Fruit fly (Drosophila melanogaster) whole organism, embryonic: ENCODE measurements around the gene CG10132.

ENCODE experiments used
- Aef1 ChIP-seq: fragments of 200-800 bp; sonication (Bioruptor generic); IDR thresholded peaks from 3 replicates; pipeline ENCODE4 v1.3.6; 2022; ENCODE audit warnings: missing biosample characterization, missing genetic modification characterization
- Bgb ChIP-seq: fragments of 200-800 bp; sonication (Bioruptor generic); IDR thresholded peaks from 2 replicates; pipeline ENCODE4 v1.3.6; 2022; ENCODE audit warnings: missing biosample characterization, missing genetic modification characterization; ENCODE audit not compliant: partially characterized antibody
- Bteb2 ChIP-seq: fragments of 200-800 bp; sonication (Bioruptor generic); optimal IDR thresholded peaks from 2 replicates; lab custom pipeline; 2016; ENCODE audit warnings: missing biosample characterization, missing genetic modification characterization
- CG10209 ChIP-seq: fragments of 200-800 bp; sonication (Bioruptor generic); optimal IDR thresholded peaks from 3 replicates; lab custom pipeline; 2017; ENCODE audit warnings: missing biosample characterization, mild to moderate bottlenecking, missing genetic modification characterization, missing genetic modification reagents
- CG10462 ChIP-seq: fragments of 200-800 bp; sonication (Bioruptor generic); optimal IDR thresholded peaks from 2 replicates; lab custom pipeline; 2016; ENCODE audit warnings: missing biosample characterization, missing genetic modification characterization
- CG10543 ChIP-seq: fragments of 200-800 bp; sonication (Bioruptor generic); optimal IDR thresholded peaks from 3 replicates; lab custom pipeline; 2017; ENCODE audit warnings: missing biosample characterization, mild to moderate bottlenecking, missing genetic modification characterization, moderate library complexity
- CG13287 ChIP-seq: fragments of 200-800 bp; sonication (Bioruptor generic); IDR thresholded peaks from 2 replicates; pipeline ENCODE4 v1.3.6; 2022; ENCODE audit warnings: missing biosample characterization, missing genetic modification characterization; ENCODE audit not compliant: partially characterized antibody
- CG13424 ChIP-seq: fragments of 200-800 bp; sonication (Bioruptor generic); optimal IDR thresholded peaks from 2 replicates; lab custom pipeline; 2019; ENCODE audit warnings: missing biosample characterization, mild to moderate bottlenecking, missing genetic modification characterization, moderate library complexity
- CG13775 ChIP-seq: fragments of 200-800 bp; sonication (Bioruptor generic); optimal IDR thresholded peaks from 3 replicates; lab custom pipeline; 2017; ENCODE audit warnings: missing biosample characterization, mild to moderate bottlenecking, missing genetic modification characterization
- CG17385 ChIP-seq: fragments of 200-800 bp; sonication (Bioruptor generic); optimal IDR thresholded peaks from 3 replicates; lab custom pipeline; 2018; ENCODE audit warnings: missing biosample characterization, mild to moderate bottlenecking, missing genetic modification characterization
- CG17568 ChIP-seq: fragments of 200-800 bp; sonication (Bioruptor generic); optimal IDR thresholded peaks from 2 replicates; lab custom pipeline; 2018; ENCODE audit warnings: missing biosample characterization, mild to moderate bottlenecking, missing genetic modification characterization, moderate library complexity
- CG2199 ChIP-seq: fragments of 200-800 bp; sonication (Bioruptor generic); IDR thresholded peaks from 3 replicates; pipeline ENCODE4 v1.3.6; 2022; ENCODE audit warnings: missing biosample characterization, missing genetic modification characterization
- CG30431 ChIP-seq: fragments of 200-800 bp; sonication (Bioruptor generic); optimal IDR thresholded peaks from 2 replicates; lab custom pipeline; 2017; ENCODE audit warnings: missing biosample characterization, missing genetic modification characterization
- CG32767 ChIP-seq: fragments of 200-800 bp; sonication (Bioruptor generic); IDR thresholded peaks from 2 replicates; pipeline ENCODE4 v1.3.6; 2022; ENCODE audit warnings: missing biosample characterization, missing genetic modification characterization
- CG3281 ChIP-seq: fragments of 200-800 bp; sonication (Bioruptor generic); optimal IDR thresholded peaks from 3 replicates; lab custom pipeline; 2017; ENCODE audit warnings: missing biosample characterization, mild to moderate bottlenecking, missing genetic modification characterization
- CG34224 ChIP-seq: fragments of 200-800 bp; sonication (Bioruptor generic); IDR thresholded peaks from 3 replicates; pipeline ENCODE4 v1.3.6; 2022; ENCODE audit warnings: missing biosample characterization, missing genetic modification characterization; ENCODE audit not compliant: partially characterized antibody
- CG34376 ChIP-seq: fragments of 200-800 bp; sonication (Bioruptor generic); optimal IDR thresholded peaks from 2 replicates; lab custom pipeline; 2018; ENCODE audit warnings: missing biosample characterization, mild to moderate bottlenecking, missing genetic modification characterization
- CG34422 ChIP-seq: fragments of 200-800 bp; sonication (Bioruptor generic); IDR thresholded peaks from 3 replicates; pipeline ENCODE4 v1.3.6; 2022; ENCODE audit warnings: missing biosample characterization, missing genetic modification characterization
- CG6654 ChIP-seq: fragments of 200-800 bp; sonication (Bioruptor generic); optimal IDR thresholded peaks from 2 replicates; lab custom pipeline; 2017; ENCODE audit warnings: missing biosample characterization, mild to moderate bottlenecking, missing genetic modification characterization
- CG6683 ChIP-seq: fragments of 200-800 bp; sonication (Bioruptor generic); optimal IDR thresholded peaks from 2 replicates; lab custom pipeline; 2017; ENCODE audit warnings: missing biosample characterization, mild to moderate bottlenecking, missing genetic modification characterization, missing genetic modification reagents
- CTCF ChIP-seq: fragments of 200-800 bp; sonication (Bioruptor generic); optimal IDR thresholded peaks from 2 replicates; lab custom pipeline; 2017; ENCODE audit warnings: missing biosample characterization, mild to moderate bottlenecking, missing genetic modification characterization, moderate library complexity
- Dbx ChIP-seq: fragments of 200-800 bp; sonication (Bioruptor generic); IDR thresholded peaks from 3 replicates; pipeline ENCODE4 v1.3.6; 2022; ENCODE audit warnings: missing biosample characterization, missing genetic modification characterization
- Dll ChIP-seq: fragments of 200-800 bp; sonication (Bioruptor generic); IDR thresholded peaks from 4 replicates; pipeline ENCODE4 v1.3.6; 2022; ENCODE audit warnings: missing biosample characterization, missing genetic modification characterization; ENCODE audit not compliant: partially characterized antibody
- GATAe ChIP-seq: fragments of 200-800 bp; sonication (Bioruptor generic); conservative IDR thresholded peaks from 2 replicates; pipeline ENCODE4 v1.3.6; 2022; ENCODE audit warnings: missing biosample characterization, missing genetic modification characterization
- H15 ChIP-seq: fragments of 200-800 bp; sonication (Bioruptor generic); IDR thresholded peaks from 3 replicates; pipeline ENCODE4 v1.3.6; 2022; ENCODE audit warnings: missing biosample characterization, missing genetic modification characterization
- Hr39 ChIP-seq: fragments of >200 bp; optimal IDR thresholded peaks from 2 replicates; lab custom pipeline; 2017
- Hsf ChIP-seq: fragments of 200-800 bp; sonication (Bioruptor generic); optimal IDR thresholded peaks from 3 replicates; lab custom pipeline; 2016; ENCODE audit warnings: missing biosample characterization, missing genetic modification characterization
- Mes4 ChIP-seq: fragments of 200-800 bp; sonication (Bioruptor generic); optimal IDR thresholded peaks from 2 replicates; lab custom pipeline; 2016; ENCODE audit warnings: missing biosample characterization, missing genetic modification characterization
- NK7.1 ChIP-seq: fragments of 200-800 bp; sonication (Bioruptor generic); optimal IDR thresholded peaks from 3 replicates; lab custom pipeline; 2016; ENCODE audit warnings: missing biosample characterization, missing genetic modification characterization
- Opbp ChIP-seq: fragments of 200-800 bp; sonication (Bioruptor generic); IDR thresholded peaks from 3 replicates; pipeline ENCODE4 v1.3.6; 2022; ENCODE audit warnings: missing biosample characterization, missing genetic modification characterization; ENCODE audit not compliant: partially characterized antibody
- Poxn ChIP-seq: fragments of 200-800 bp; sonication (Bioruptor generic); IDR thresholded peaks from 2 replicates; pipeline ENCODE4 v1.3.6; 2022; ENCODE audit warnings: missing biosample characterization, missing genetic modification characterization
- Vsx1 ChIP-seq: fragments of 200-800 bp; sonication (Bioruptor generic); optimal IDR thresholded peaks from 2 replicates; lab custom pipeline; 2017; ENCODE audit warnings: missing biosample characterization, mild to moderate bottlenecking, missing genetic modification characterization, missing genetic modification reagents
- bbx ChIP-seq: fragments of 200-800 bp; sonication (Bioruptor generic); IDR thresholded peaks from 2 replicates; pipeline ENCODE4 v1.3.6; 2022; ENCODE audit warnings: missing biosample characterization, missing genetic modification characterization; ENCODE audit not compliant: partially characterized antibody
- chinmo ChIP-seq: fragments of 200-800 bp; sonication (Bioruptor generic); IDR thresholded peaks from 4 replicates; pipeline ENCODE4 v1.3.6; 2022; ENCODE audit warnings: missing biosample characterization, missing genetic modification characterization; ENCODE audit not compliant: partially characterized antibody
- ci ChIP-seq: fragments of 200-800 bp; sonication (Bioruptor generic); IDR thresholded peaks from 3 replicates; pipeline ENCODE4 v1.3.6; 2022; ENCODE audit warnings: missing biosample characterization, missing genetic modification characterization
- crol ChIP-seq: fragments of 200-800 bp; sonication (Bioruptor generic); IDR thresholded peaks from 2 replicates; pipeline ENCODE4 v1.3.6; 2022; ENCODE audit warnings: missing biosample characterization, missing genetic modification characterization
- ems ChIP-seq: fragments of 200-800 bp; sonication (Bioruptor generic); optimal IDR thresholded peaks from 3 replicates; lab custom pipeline; 2016; ENCODE audit warnings: missing biosample characterization, missing genetic modification characterization
- hb ChIP-seq: fragments of 200-800 bp; sonication (Bioruptor generic); IDR thresholded peaks from 3 replicates; pipeline ENCODE4 v1.3.6; 2022; ENCODE audit warnings: missing biosample characterization, missing genetic modification characterization; ENCODE audit not compliant: partially characterized antibody
- hbn ChIP-seq: fragments of 200-800 bp; sonication (Bioruptor generic); IDR thresholded peaks from 2 replicates; pipeline ENCODE4 v1.3.6; 2022; ENCODE audit warnings: missing biosample characterization, missing genetic modification characterization; ENCODE audit not compliant: partially characterized antibody
- maf-S ChIP-seq: fragments of 200-800 bp; sonication (Bioruptor generic); optimal IDR thresholded peaks from 2 replicates; lab custom pipeline; 2016; ENCODE audit warnings: missing biosample characterization, missing genetic modification characterization
- nmo ChIP-seq: fragments of 200-800 bp; sonication (Bioruptor generic); optimal IDR thresholded peaks from 2 replicates; lab custom pipeline; 2018; ENCODE audit warnings: missing biosample characterization, mild to moderate bottlenecking, missing genetic modification characterization, moderate library complexity
- onecut ChIP-seq: fragments of 200-800 bp; sonication (Bioruptor generic); IDR thresholded peaks from 2 replicates; pipeline ENCODE4 v1.3.6; 2022; ENCODE audit warnings: missing biosample characterization, missing genetic modification characterization
- phol ChIP-seq: fragments of 200-800 bp; sonication (Bioruptor generic); optimal IDR thresholded peaks from 3 replicates; lab custom pipeline; 2018; ENCODE audit warnings: missing biosample characterization, mild to moderate bottlenecking, missing genetic modification characterization, moderate library complexity
- rib ChIP-seq: fragments of 200-800 bp; sonication (Bioruptor generic); IDR thresholded peaks from 2 replicates; pipeline ENCODE4 v1.3.6; 2022; ENCODE audit warnings: missing biosample characterization, missing genetic modification characterization
- sc ChIP-seq, 3 experiments: fragments of >200 bp in 2 of 3; fragments of 200-800 bp in 1 of 3; sonication (Bioruptor generic) in 1 of 3; optimal IDR thresholded peaks; 2 replicates in 2 of 3; 3 replicates in 1 of 3; lab custom pipeline; 2017; ENCODE audit warnings: mild to moderate bottlenecking in 1 of 3, missing biosample characterization in 1 of 3, missing genetic modification characterization in 1 of 3, missing genetic modification reagents in 1 of 3
- sna ChIP-seq: fragments of 200-800 bp; sonication (Bioruptor generic); IDR thresholded peaks from 2 replicates; pipeline ENCODE4 v1.3.6; 2022; ENCODE audit warnings: missing biosample characterization, missing genetic modification characterization; ENCODE audit not compliant: partially characterized antibody
- sr ChIP-seq: fragments of 200-800 bp; sonication (Bioruptor generic); IDR thresholded peaks from 3 replicates; pipeline ENCODE4 v1.3.6; 2022; ENCODE audit warnings: missing biosample characterization, missing genetic modification characterization
- ssp ChIP-seq: fragments of 200-800 bp; sonication (Bioruptor generic); IDR thresholded peaks from 2 replicates; pipeline ENCODE4 v1.3.6; 2022; ENCODE audit warnings: missing biosample characterization, missing genetic modification characterization
- sug ChIP-seq: fragments of 200-800 bp; optimal IDR thresholded peaks from 2 replicates; lab custom pipeline; 2019; ENCODE audit warnings: missing biosample characterization, mild to moderate bottlenecking, missing genetic modification characterization, moderate library complexity

The CG10132 gene

DNA sequence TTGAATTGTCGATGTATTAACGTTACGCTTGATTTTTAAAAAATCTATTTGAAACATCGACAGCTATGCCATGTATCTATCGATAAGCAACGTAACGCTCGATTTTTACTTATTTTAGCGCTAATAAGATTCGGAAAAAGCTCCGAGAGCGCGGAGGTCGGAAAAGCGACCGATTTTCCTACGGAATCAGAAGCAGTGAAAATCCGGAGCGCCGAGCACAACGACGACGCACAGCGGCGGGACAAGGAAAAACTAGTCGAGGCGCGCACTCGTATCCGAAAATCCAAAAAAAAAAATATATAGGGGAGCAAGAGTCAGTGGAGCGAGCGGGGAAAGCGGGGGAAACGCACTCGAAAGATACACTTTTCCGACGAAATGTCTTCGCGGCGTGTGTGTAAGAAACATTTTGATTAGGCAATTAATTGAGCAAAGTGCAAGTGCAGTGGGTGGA lies at the start of gene CG10132:
Gene CG10132, plus strand, starts transcription at position 189 of the 451 bp plus-strand sequence.
- no peak for TF ChIP-seq Hr39 (lab: Kevin White, UChicago)
- TF ChIP-seq Mes4 (GFP tag; lab: Kevin White, UChicago) = no peak
- TF ChIP-seq nmo (GFP tag; lab: Kevin White, UChicago) = no peak
- peak; percentile 73 for TF ChIP-seq CTCF (GFP tag; lab: Kevin White, UChicago)
- peak; percentile 42; the same call in 1 of the 3 replicates for TF ChIP-seq CG34422
- TF ChIP-seq bbx (GFP tag; lab: Robert Waterston, UW) = peak; percentile 53; the same call in 1 of the 2 replicates
- no peak for TF ChIP-seq Bteb2
- no peak for TF ChIP-seq CG34376
- TF ChIP-seq sna = peak; percentile 16; the same call in 1 of the 2 replicates
- no peak for TF ChIP-seq phol (tag; lab: Kevin White, UChicago)
- peak; percentile 53; the same call in 1 of the 4 replicates for TF ChIP-seq Dll (GFP tag; lab: Robert Waterston, UW)
- no peak for TF ChIP-seq GATAe (GFP tag; lab: Robert Waterston, UW)
- TF ChIP-seq CG10462 = no peak
- TF ChIP-seq CG10543 = peak; percentile 5
- no peak for TF ChIP-seq CG17568
- TF ChIP-seq Aef1 (GFP tag; lab: Robert Waterston, UW) = no peak
- no peak for TF ChIP-seq rib
- TF ChIP-seq sr (GFP tag; lab: Robert Waterston, UW) = no peak
- no peak for TF ChIP-seq CG6683 (GFP tag; lab: Kevin White, UChicago)
- peak; percentile 66 for TF ChIP-seq CG13287 (GFP tag; lab: Robert Waterston, UW)
- TF ChIP-seq hbn (GFP tag; lab: Robert Waterston, UW) = 0 out of 2 replicates have a peak, but pooled peaks have one; percentile 29
- no peak for TF ChIP-seq ems
- TF ChIP-seq CG13775 (GFP tag; lab: Kevin White, UChicago) = no peak
- TF ChIP-seq CG30431 (GFP tag; lab: Kevin White, UChicago) = no peak
- peak; percentile 41; the same call in 1 of the 2 replicates for TF ChIP-seq Bgb
- TF ChIP-seq CG34224 (GFP tag; lab: Robert Waterston, UW) = peak; percentile 59; the same call in 2 of the 3 replicates
- TF ChIP-seq Hsf (GFP tag; lab: Kevin White, UChicago) = no peak
- no peak for TF ChIP-seq CG17385 (GFP tag; lab: Kevin White, UChicago)
- no peak for TF ChIP-seq sc (optimal IDR thresholded peaks at IDR 0.05; lab: Kevin White, UChicago)
- TF ChIP-seq sc (GFP tag; optimal IDR thresholded peaks at IDR 0.05; lab: Kevin White, UChicago) = no peak
- peak; percentile 89 for TF ChIP-seq crol (GFP tag; lab: Robert Waterston, UW)
- TF ChIP-seq CG13424 (tag; lab: Kevin White, UChicago) = no peak
- peak; percentile 72; the same call in 1 of the 2 replicates for TF ChIP-seq CG32767
- TF ChIP-seq Opbp (GFP tag; lab: Robert Waterston, UW) = 0 out of 3 replicates have a peak, but pooled peaks have one; percentile 13
- TF ChIP-seq CG2199 (GFP tag; lab: Robert Waterston, UW) = no peak
- no peak for TF ChIP-seq Vsx1
- no peak for TF ChIP-seq H15 (GFP tag; lab: Robert Waterston, UW)
- TF ChIP-seq ci (GFP tag; lab: Robert Waterston, UW) = peak; percentile 36; the same call in 1 of the 3 replicates
- TF ChIP-seq Dbx = no peak
- TF ChIP-seq CG6654 (GFP tag; lab: Kevin White, UChicago) = no peak
- TF ChIP-seq maf-S (GFP tag; lab: Kevin White, UChicago) = no peak
- peak; percentile 67; the same call in 1 of the 3 replicates for TF ChIP-seq hb (GFP tag; lab: Robert Waterston, UW)
- TF ChIP-seq NK7.1 = no peak
- TF ChIP-seq onecut = 0 out of 2 replicates have a peak, but pooled peaks have one; percentile 6
- TF ChIP-seq chinmo (GFP tag; lab: Robert Waterston, UW) = 0 out of 4 replicates have a peak, but pooled peaks have one; percentile 57
- TF ChIP-seq CG3281 (GFP tag; lab: Kevin White, UChicago) = no peak
- TF ChIP-seq Poxn = no peak
- no peak for TF ChIP-seq sug (tag; lab: Kevin White, UChicago)
- TF ChIP-seq ssp = no peak
- TF ChIP-seq CG10209 (GFP tag; lab: Kevin White, UChicago) = no peak
